Fruit fly (Drosophila melanogaster): ENCODE data around the gene CG13124.

DNA sequence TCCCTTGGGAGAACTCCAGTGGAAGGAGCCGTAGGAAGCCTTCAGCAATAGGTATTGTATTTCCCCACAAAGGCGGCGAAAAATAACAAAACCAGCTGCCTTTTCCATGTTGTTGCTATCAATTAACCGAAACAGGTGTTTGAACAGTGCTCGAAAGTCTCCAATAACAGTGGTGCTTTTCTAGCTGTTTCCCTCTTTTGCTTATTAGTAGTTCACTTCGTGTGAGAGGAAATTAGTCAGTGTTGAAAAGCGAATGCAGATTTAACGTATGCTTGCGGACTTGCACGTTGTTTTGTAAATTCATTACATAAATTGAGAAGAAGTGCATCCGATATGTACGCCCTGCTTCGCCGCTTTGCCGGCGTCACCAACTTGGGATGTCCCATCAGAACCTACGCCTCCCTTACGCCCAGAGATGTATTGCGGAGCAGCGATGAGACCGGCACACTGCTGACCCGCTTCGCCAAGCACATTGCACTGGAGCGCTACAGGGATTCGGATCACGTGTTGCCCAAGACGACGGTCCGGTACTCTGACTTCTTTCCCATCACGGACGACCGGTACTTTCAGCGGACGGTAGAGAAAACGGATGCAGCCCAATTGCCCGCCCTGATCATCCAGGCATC lies 30.3 kb upstream of the CG13124 start, which contains the start of the genes Datp and CG4619:
- TF ChIP-seq CG32121 (GFP tag; IDR thresholded peaks at IDR 0.05), result no peak
- peak; percentile 16 for TF ChIP-seq Snoo (tag; optimal IDR thresholded peaks at IDR 0.05)
- TF ChIP-seq fd96Ca (GFP tag; IDR thresholded peaks at IDR 0.05), result peak; percentile 44; the same call in 1 of the 3 replicates
- no peak for TF ChIP-seq rn (GFP tag; IDR thresholded peaks at IDR 0.05)
- TF ChIP-seq CG8301 (tag; optimal IDR thresholded peaks at IDR 0.05), result no peak
- no peak for TF ChIP-seq CG10348 (GFP tag; IDR thresholded peaks at IDR 0.05)
- TF ChIP-seq EcR (GFP tag; optimal IDR thresholded peaks at IDR 0.05), result no peak
- TF ChIP-seq CG12605 (GFP tag; IDR thresholded peaks at IDR 0.05), result no peak
- TF ChIP-seq CG8159 (tag; optimal IDR thresholded peaks at IDR 0.05), result no peak
- TF ChIP-seq CG13204 (GFP tag; optimal IDR thresholded peaks at IDR 0.05), result no peak
- TF ChIP-seq CG17806 (tag; optimal IDR thresholded peaks at IDR 0.05), result no peak
- TF ChIP-seq CG34367 (tag; optimal IDR thresholded peaks at IDR 0.05), result peak; percentile 5
